Worm (Caenorhabditis elegans): ENCODE measurements around the gene pde-4.

- TF ChIP-seq Y56A3A.18 (GFP tag; IDR thresholded peaks at IDR 0.05) = no peak
- no peak for TF ChIP-seq tlf-1 (GFP tag; optimal IDR thresholded peaks at IDR 0.05)
- no peak for TF ChIP-seq Y95B8A.8 (GFP tag; IDR thresholded peaks at IDR 0.05)
- TF ChIP-seq ceh-91 (GFP tag; IDR thresholded peaks at IDR 0.05) = no peak
- no peak for TF ChIP-seq snpc-3.4 (tag; optimal IDR thresholded peaks at IDR 0.05)
- TF ChIP-seq ama-1 (optimal IDR thresholded peaks at IDR 0.05) = no peak
- no peak for TF ChIP-seq ama-1 (GFP tag; optimal IDR thresholded peaks at IDR 0.05)
- TF ChIP-seq attf-6 (GFP tag; IDR thresholded peaks at IDR 0.05) = no peak
- no peak for TF ChIP-seq unc-62 (GFP tag; optimal IDR thresholded peaks at IDR 0.05)
- TF ChIP-seq C17E4.6 (GFP tag; IDR thresholded peaks at IDR 0.05) = no peak
- TF ChIP-seq pha-4 (tag; optimal IDR thresholded peaks at IDR 0.05) = no peak
- TF ChIP-seq Y79H2A.3 (GFP tag; conservative IDR thresholded peaks at IDR 0.05) = no peak
Measured at ce11 chrII:7643214-7643613, 7.8 kb downstream of the pde-4 start.

Data from whole organism, young adult.